Worm (Caenorhabditis elegans): ENCODE results near the gene srw-142.

- TF ChIP-seq fos-1 (tag; optimal IDR thresholded peaks at IDR 0.05) (no peak), fkh-10 (GFP tag; optimal IDR thresholded peaks at IDR 0.05) (no peak), unc-130 (GFP tag; optimal IDR thresholded peaks at IDR 0.05) (no peak), ama-1 (optimal IDR thresholded peaks at IDR 0.05) (no peak), unc-62 (GFP tag; optimal IDR thresholded peaks at IDR 0.05 in 1 of 2) (no peak), unc-62 (tag; optimal IDR thresholded peaks at IDR 0.05) (no peak), zag-1 (tag; optimal IDR thresholded peaks at IDR 0.05) (no peak), jun-1 (tag; optimal IDR thresholded peaks at IDR 0.05) (no peak), ztf-11 (tag; optimal IDR thresholded peaks at IDR 0.05) (no peak), daf-16 (GFP tag; optimal IDR thresholded peaks at IDR 0.05) (no peak), daf-16 (tag; optimal IDR thresholded peaks at IDR 0.05) (no peak), zfp-3 (GFP tag; conservative IDR thresholded peaks at IDR 0.05) (no peak), F26F4.8 (GFP tag; conservative IDR thresholded peaks at IDR 0.05) (no peak), daf-19 (GFP tag; conservative IDR thresholded peaks at IDR 0.05) (no peak), nhr-237 (tag; optimal IDR thresholded peaks at IDR 0.05) (no peak)
Observed at ce11 chrV:2922594-2922993, 35.5 kb downstream of the srw-142 start, which contains the start of gene srh-38.

Data from whole organism, L4 larva.